Fruit fly (Drosophila melanogaster) whole organism, wandering third instar larva: ENCODE data around the gene ppk16.

ENCODE experiments used
- CG32264 ChIP-seq: fragments of 200-800 bp; sonication (Bioruptor generic); optimal IDR thresholded peaks from 2 replicates; lab custom pipeline; 2016; ENCODE audit warnings: missing biosample characterization, missing genetic modification characterization
- CG9705 ChIP-seq: fragments of 200-800 bp; sonication (Bioruptor generic); optimal IDR thresholded peaks from 2 replicates; lab custom pipeline; 2018; ENCODE audit warnings: missing biosample characterization, mild to moderate bottlenecking, missing genetic modification characterization
- CrebA ChIP-seq: fragments of 200-800 bp; sonication (Bioruptor generic); optimal IDR thresholded peaks from 2 replicates; lab custom pipeline; 2016; ENCODE audit warnings: missing biosample characterization, mild to moderate bottlenecking, missing genetic modification characterization, borderline replicate concordance
- Dfd ChIP-seq: fragments of >200 bp; optimal IDR thresholded peaks from 2 replicates; lab custom pipeline; 2017; ENCODE audit warnings: missing biosample characterization, missing genetic modification characterization
- Dif ChIP-seq: fragments of 200-275, 200-300 bp; sonication (Bioruptor generic); optimal IDR thresholded peaks from 2 replicates; lab custom pipeline; 2018; ENCODE audit warnings: missing biosample characterization, missing genetic modification characterization; ENCODE audit not compliant: partially characterized antibody
- GATAd ChIP-seq: sonication (Bioruptor generic); optimal IDR thresholded peaks from 2 replicates; lab custom pipeline; 2016; ENCODE audit warnings: missing biosample characterization, missing genetic modification characterization
- HLH106 ChIP-seq: fragments of 200-800 bp; optimal IDR thresholded peaks from 3 replicates; lab custom pipeline; 2019; ENCODE audit warnings: missing biosample characterization, mild to moderate bottlenecking, missing genetic modification characterization, moderate library complexity
- Hnf4 ChIP-seq: fragments of 200-800 bp; sonication (Bioruptor generic); optimal IDR thresholded peaks from 2 replicates; lab custom pipeline; 2016; ENCODE audit warnings: missing biosample characterization, mild to moderate bottlenecking, missing genetic modification characterization
- Hr78 ChIP-seq: fragments of >200 bp; optimal IDR thresholded peaks from 2 replicates; lab custom pipeline; 2017; ENCODE audit warnings: missing biosample characterization, missing genetic modification characterization
- Hr83 ChIP-seq: fragments of 200-300 bp; sonication (Bioruptor generic); optimal IDR thresholded peaks from 2 replicates; lab custom pipeline; 2016; ENCODE audit warnings: missing biosample characterization, mild to moderate bottlenecking, missing genetic modification characterization, moderate library complexity; ENCODE audit not compliant: poor library complexity, severe bottlenecking
- Jra ChIP-seq: sonication (Bioruptor generic); optimal IDR thresholded peaks from 2 replicates; lab custom pipeline; 2016; ENCODE audit warnings: missing biosample characterization, missing genetic modification characterization
- Mio ChIP-seq: sonication (Bioruptor generic); optimal IDR thresholded peaks from 2 replicates; lab custom pipeline; 2016; ENCODE audit warnings: missing biosample characterization, missing genetic modification characterization
- Myc ChIP-seq: fragments of >200 bp; optimal IDR thresholded peaks from 2 replicates; lab custom pipeline; 2017
- N ChIP-seq: fragments of >200 bp; optimal IDR thresholded peaks from 2 replicates; lab custom pipeline; 2018; ENCODE audit warnings: missing biosample characterization, missing external identifiers, missing genetic modification characterization
- OdsH ChIP-seq: fragments of 200-800 bp; sonication (Bioruptor generic); optimal IDR thresholded peaks from 2 replicates; lab custom pipeline; 2016; ENCODE audit warnings: missing biosample characterization, mild to moderate bottlenecking, missing genetic modification characterization
- Rel ChIP-seq, 2 experiments: fragments of 200-800 bp; sonication (Bioruptor generic) in 1 of 2; optimal IDR thresholded peaks; 2 replicates in 1 of 2; 3 replicates in 1 of 2; lab custom pipeline; 2016 to 2019; ENCODE audit warnings: mild to moderate bottlenecking in 2 of 2, missing biosample characterization in 2 of 2, missing genetic modification characterization in 2 of 2, moderate library complexity in 1 of 2
- Sp1 ChIP-seq: fragments of 200-800 bp; sonication (Bioruptor generic); optimal IDR thresholded peaks from 3 replicates; lab custom pipeline; 2019; ENCODE audit warnings: missing biosample characterization, mild to moderate bottlenecking, missing genetic modification characterization, moderate library complexity
- Vsx2 ChIP-seq: fragments of 200-300, 225-300 bp; sonication (Bioruptor generic); optimal IDR thresholded peaks from 2 replicates; lab custom pipeline; 2018; ENCODE audit warnings: missing biosample characterization, missing genetic modification characterization; ENCODE audit not compliant: partially characterized antibody
- br ChIP-seq: fragments of 200-800 bp; sonication (Bioruptor generic); optimal IDR thresholded peaks from 2 replicates; lab custom pipeline; 2016; ENCODE audit warnings: missing biosample characterization, missing genetic modification characterization
- brk ChIP-seq: fragments of 200-800 bp; sonication (Bioruptor generic); optimal IDR thresholded peaks from 2 replicates; lab custom pipeline; 2016; ENCODE audit warnings: missing biosample characterization, mild to moderate bottlenecking, missing genetic modification characterization
- dl ChIP-seq, 2 experiments: fragments of 175-275, 200-275 bp in 1 of 2; fragments of 200-275 bp in 1 of 2; sonication (Bioruptor generic); optimal IDR thresholded peaks; lab custom pipeline; 2018; ENCODE audit warnings: mild to moderate bottlenecking in 2 of 2, missing biosample characterization in 2 of 2, missing genetic modification characterization in 2 of 2, moderate library complexity in 2 of 2; ENCODE audit not compliant: partially characterized antibody in 2 of 2, insufficient read depth in 1 of 2
- dmrt93B ChIP-seq: fragments of 200-800 bp; sonication (Bioruptor generic); optimal IDR thresholded peaks from 2 replicates; lab custom pipeline; 2018; ENCODE audit warnings: missing biosample characterization, mild to moderate bottlenecking, missing genetic modification characterization
- dsf ChIP-seq: sonication (Bioruptor generic); optimal IDR thresholded peaks from 2 replicates; lab custom pipeline; 2016; ENCODE audit warnings: missing biosample characterization, missing genetic modification characterization, borderline replicate concordance
- ey ChIP-seq: fragments of 200-800 bp; sonication (Bioruptor generic); optimal IDR thresholded peaks from 2 replicates; lab custom pipeline; 2016; ENCODE audit warnings: missing biosample characterization, missing genetic modification characterization
- foxo ChIP-seq, 2 experiments: fragments of 200-800 bp; sonication (Bioruptor generic); optimal IDR thresholded peaks; 2 replicates in 1 of 2; 3 replicates in 1 of 2; lab custom pipeline; 2016 to 2017; ENCODE audit warnings: missing biosample characterization in 2 of 2, missing genetic modification characterization in 2 of 2
- fru ChIP-seq: fragments of 200-800 bp; sonication (Bioruptor generic); optimal IDR thresholded peaks from 3 replicates; lab custom pipeline; 2016; ENCODE audit warnings: missing biosample characterization, mild to moderate bottlenecking, missing genetic modification characterization
- h ChIP-seq: fragments of 200-800 bp; sonication (Bioruptor generic); optimal IDR thresholded peaks from 3 replicates; lab custom pipeline; 2016; ENCODE audit warnings: missing biosample characterization, mild to moderate bottlenecking, missing genetic modification characterization
- jim ChIP-seq: fragments of 175-275, 200-325 bp; sonication (Bioruptor generic); optimal IDR thresholded peaks from 2 replicates; lab custom pipeline; 2016; ENCODE audit warnings: missing biosample characterization, mild to moderate bottlenecking, missing genetic modification characterization
- lola ChIP-seq: fragments of >200 bp; optimal IDR thresholded peaks from 2 replicates; lab custom pipeline; 2017; ENCODE audit warnings: missing biosample characterization, missing genetic modification characterization
- pan ChIP-seq: fragments of >200 bp; optimal IDR thresholded peaks from 2 replicates; lab custom pipeline; 2017
- psq ChIP-seq: fragments of 200-800 bp; sonication (Bioruptor generic); optimal IDR thresholded peaks from 3 replicates; lab custom pipeline; 2017; ENCODE audit warnings: missing biosample characterization, mild to moderate bottlenecking, missing genetic modification characterization, moderate library complexity
- rgr ChIP-seq: fragments of 200-800 bp; sonication (Bioruptor generic); optimal IDR thresholded peaks from 3 replicates; lab custom pipeline; 2016; ENCODE audit warnings: missing biosample characterization, mild to moderate bottlenecking, missing genetic modification characterization
- sage ChIP-seq: fragments of 200-800 bp; sonication (Bioruptor generic); optimal IDR thresholded peaks from 2 replicates; lab custom pipeline; 2016; ENCODE audit warnings: missing biosample characterization, mild to moderate bottlenecking, missing genetic modification characterization
- sv ChIP-seq: fragments of 200-800 bp; sonication (Bioruptor generic); optimal IDR thresholded peaks from 3 replicates; lab custom pipeline; 2016; ENCODE audit warnings: missing biosample characterization, missing genetic modification characterization
- tai ChIP-seq: sonication (Bioruptor generic); optimal IDR thresholded peaks from 2 replicates; lab custom pipeline; 2016; ENCODE audit warnings: missing biosample characterization, missing genetic modification characterization
- usp ChIP-seq: fragments of >200 bp; optimal IDR thresholded peaks from 2 replicates; lab custom pipeline; 2017; ENCODE audit warnings: missing biosample characterization, missing genetic modification characterization
- woc ChIP-seq: sonication (Bioruptor generic); optimal IDR thresholded peaks from 2 replicates; lab custom pipeline; 2016; ENCODE audit warnings: missing biosample characterization, mild to moderate bottlenecking, missing genetic modification characterization

Gene ppk16

DNA sequence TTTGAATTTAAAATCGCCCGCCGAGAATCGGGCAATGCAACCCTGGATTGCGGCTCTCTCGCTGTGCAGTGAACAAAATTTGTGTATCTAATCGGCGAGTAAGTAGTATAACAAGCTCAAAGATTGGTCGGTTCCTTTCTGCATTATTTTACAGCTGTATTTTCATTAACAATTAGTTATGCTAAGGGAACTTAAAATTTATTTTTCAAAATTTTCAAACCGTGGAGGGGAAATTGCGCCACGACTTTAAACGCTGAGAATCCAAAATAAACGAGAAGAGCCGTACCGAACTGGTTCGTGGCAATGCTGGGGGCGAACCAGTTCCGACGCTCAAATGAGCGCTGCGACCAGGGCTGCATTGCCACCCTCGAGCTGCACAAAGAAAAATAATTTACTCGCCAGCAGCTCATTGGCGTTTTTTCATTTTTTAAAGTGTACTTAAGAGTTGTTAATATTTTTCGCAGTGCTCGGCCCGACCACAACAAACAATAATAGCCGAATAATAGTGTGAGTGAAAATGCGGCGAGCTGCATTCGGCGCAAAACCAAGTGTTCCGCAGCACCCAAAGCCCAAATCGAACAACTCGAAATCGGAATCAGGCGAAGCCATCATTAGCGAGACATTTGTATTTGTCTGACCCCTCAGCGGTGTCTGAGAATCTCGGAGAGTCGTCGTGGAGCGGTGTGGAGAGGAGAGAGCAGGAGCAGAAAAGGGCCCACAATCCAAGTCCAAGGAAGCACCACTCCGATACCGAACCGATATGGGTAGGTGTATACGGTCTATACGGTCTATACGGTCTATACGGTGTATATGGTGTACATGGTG is 16.6 kb downstream of the ppk16 start, which contains the start of gene zf30C:
TSS of gene zf30C (plus strand) at position 353 of the 825 bp plus-strand sequence.
- TF ChIP-seq Dif (GFP tag; lab: Kevin White, UChicago) = no peak
- peak; percentile 94 for TF ChIP-seq ey (GFP tag; lab: Kevin White, UChicago)
- TF ChIP-seq brk (GFP tag; lab: Kevin White, UChicago) = no peak
- TF ChIP-seq sv (GFP tag; lab: Kevin White, UChicago) = peak; percentile 84
- peak; percentile 99 for TF ChIP-seq Hr83 (GFP tag; lab: Kevin White, UChicago)
- TF ChIP-seq dmrt93B (GFP tag; lab: Kevin White, UChicago) = peak; percentile 58
- TF ChIP-seq sage (GFP tag; lab: Kevin White, UChicago) = no peak
- no peak for TF ChIP-seq Hr78 (GFP tag; lab: Kevin White, UChicago)
- TF ChIP-seq Jra (GFP tag; lab: Kevin White, UChicago) = peak; percentile 95
- TF ChIP-seq pan (lab: Kevin White, UChicago) = no peak
- TF ChIP-seq woc (GFP tag; lab: Kevin White, UChicago) = peak; percentile 74
- no peak for TF ChIP-seq CrebA
- peak; percentile 94 for TF ChIP-seq rgr
- peak; percentile 96 for TF ChIP-seq Hnf4
- TF ChIP-seq N (GFP tag; lab: Kevin White, UChicago) = no peak
- peak; percentile 77 for TF ChIP-seq Sp1 (GFP tag; lab: Kevin White, UChicago)
- TF ChIP-seq CG9705 = peak; percentile 59
- TF ChIP-seq Mio (GFP tag; lab: Kevin White, UChicago) = peak; percentile 61
- TF ChIP-seq jim (GFP tag; lab: Kevin White, UChicago) = peak; percentile 93
- TF ChIP-seq tai (GFP tag; lab: Kevin White, UChicago) = no peak
- peak; percentile 81 for TF ChIP-seq psq (GFP tag; lab: Kevin White, UChicago)
- peak; percentile 44 to 96 for TF ChIP-seq foxo (GFP tag; optimal IDR thresholded peaks at IDR 0.05; lab: Kevin White, UChicago)
- TF ChIP-seq CG32264 (GFP tag; lab: Kevin White, UChicago) = peak; percentile 75
- TF ChIP-seq dsf (GFP tag; lab: Kevin White, UChicago) = peak; percentile 78
- peak; percentile 75 for TF ChIP-seq HLH106 (tag; lab: Kevin White, UChicago)
- TF ChIP-seq Dfd (GFP tag; lab: Kevin White, UChicago) = no peak
- TF ChIP-seq Rel (GFP tag; optimal IDR thresholded peaks at IDR 0.05; lab: Kevin White, UChicago) = no peak
- TF ChIP-seq Rel (tag; optimal IDR thresholded peaks at IDR 0.05; lab: Kevin White, UChicago) = peak; percentile 12
- TF ChIP-seq br = peak; percentile 90
- peak; percentile 65 for TF ChIP-seq Myc (lab: Kevin White, UChicago)
- TF ChIP-seq h = peak; percentile 94
- no peak for TF ChIP-seq usp
- TF ChIP-seq Vsx2 = no peak
- peak; percentile 90 for TF ChIP-seq fru
- TF ChIP-seq OdsH = peak; percentile 89
- TF ChIP-seq GATAd = peak; percentile 57

DNA sequence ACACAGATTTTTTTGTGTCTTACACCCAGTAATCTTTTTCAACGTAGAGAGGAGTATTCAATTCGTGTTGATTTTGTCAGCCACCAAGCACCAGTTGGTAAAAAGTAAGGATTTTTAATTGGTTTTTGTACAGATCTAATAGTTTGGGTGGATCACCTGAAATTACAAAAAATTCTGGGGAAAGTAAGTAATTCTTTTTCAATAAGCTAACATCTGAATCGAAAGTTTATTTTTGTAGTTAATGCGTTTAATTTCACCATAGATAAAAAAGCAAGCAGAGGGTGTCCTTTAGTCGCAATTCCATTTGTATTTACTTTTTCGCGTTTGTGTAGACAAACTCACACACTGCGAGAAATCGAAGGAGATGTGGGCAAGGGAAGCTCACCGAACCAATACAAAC is 20.0 kb downstream of the ppk16 start:
- TF ChIP-seq dmrt93B (GFP tag; lab: Kevin White, UChicago) (no peak), GATAd (no peak), dsf (GFP tag; lab: Kevin White, UChicago) (no peak), usp (no peak), dl (GFP tag; optimal IDR thresholded peaks at IDR 0.05; lab: Kevin White, UChicago; ENCODE audit: insufficient read depth in 1 of 2, partially characterized antibody in 2 of 2) (no peak), Hr78 (GFP tag; lab: Kevin White, UChicago) (no peak), br (no peak), pan (lab: Kevin White, UChicago) (no peak), lola (no peak), brk (GFP tag; lab: Kevin White, UChicago) (no peak), h (no peak), CrebA (no peak)
